Worm (Caenorhabditis elegans) whole organism, L1 larva: ENCODE data around the gene Y34B4A.7.
A peak's percentile ranks its signal among the peaks of the same experiment; 100 is the strongest.

ENCODE experiments used
- blmp-1 ChIP-seq: fragments of 150-350 bp; optimal IDR thresholded peaks from 2 replicates; lab custom pipeline; 2014; ENCODE audit warnings: missing biosample characterization, missing genetic modification characterization
- ces-1 ChIP-seq: fragments of 150-350 bp; optimal IDR thresholded peaks from 2 replicates; lab custom pipeline; 2014; ENCODE audit warnings: missing biosample characterization, missing genetic modification reagents, missing genetic modification characterization
- elt-2 ChIP-seq: sonication (generic microtip); optimal IDR thresholded peaks from 2 replicates; lab custom pipeline; 2016; ENCODE audit warnings: missing genetic modification characterization, mild to moderate bottlenecking, inconsistent platforms, missing compliant biosample characterization, missing genetic modification reagents
- elt-3 ChIP-seq, 6 experiments: fragments of 150-350 bp in 1 of 6; sonication (generic microtip); optimal IDR thresholded peaks; 2 replicates each; lab custom pipeline; 2017 to 2018; ENCODE audit warnings: missing biosample characterization in 6 of 6, missing genetic modification characterization in 6 of 6, inconsistent platforms in 1 of 6
- fkh-10 ChIP-seq: sonication (generic microtip); optimal IDR thresholded peaks from 2 replicates; lab custom pipeline; 2017; ENCODE audit warnings: missing biosample characterization, missing genetic modification reagents, missing genetic modification characterization
- hlh-4 ChIP-seq: sonication (generic microtip); optimal IDR thresholded peaks from 2 replicates; lab custom pipeline; 2016; ENCODE audit warnings: mild to moderate bottlenecking, missing genetic modification characterization, missing compliant biosample characterization
- hpl-2 ChIP-seq: fragments of 150-350 bp; optimal IDR thresholded peaks from 2 replicates; lab custom pipeline; 2014; ENCODE audit warnings: missing biosample characterization, missing genetic modification reagents, missing genetic modification characterization
- lin-39 ChIP-seq: fragments of 150-350 bp; optimal IDR thresholded peaks from 2 replicates; lab custom pipeline; 2014; ENCODE audit warnings: missing biosample characterization, missing genetic modification reagents, missing genetic modification characterization
- mdl-1 ChIP-seq, 2 experiments: fragments of 150-350 bp; optimal IDR thresholded peaks; 2 replicates each; lab custom pipeline; 2014 to 2017; ENCODE audit warnings: missing biosample characterization in 2 of 2, missing genetic modification characterization in 2 of 2, inconsistent platforms in 1 of 2
- mep-1 ChIP-seq: fragments of 150-350 bp; optimal IDR thresholded peaks from 2 replicates; lab custom pipeline; 2014; ENCODE audit warnings: missing biosample characterization, missing genetic modification characterization
- nhr-84 ChIP-seq: sonication (generic microtip); optimal IDR thresholded peaks from 2 replicates; lab custom pipeline; 2017; ENCODE audit warnings: missing biosample characterization, missing genetic modification characterization
- rnt-1 ChIP-seq: sonication (generic microtip); optimal IDR thresholded peaks from 2 replicates; lab custom pipeline; 2016; ENCODE audit warnings: mild to moderate bottlenecking, missing genetic modification characterization, moderate library complexity, missing compliant biosample characterization
- snpc-4 ChIP-seq: fragments of 150-350 bp; optimal IDR thresholded peaks from 2 replicates; lab custom pipeline; 2014; ENCODE audit warnings: missing biosample characterization, missing genetic modification characterization
- zag-1 ChIP-seq: fragments of 150-350 bp; optimal IDR thresholded peaks from 2 replicates; lab custom pipeline; 2014; ENCODE audit warnings: missing biosample characterization, missing genetic modification characterization

DNA sequence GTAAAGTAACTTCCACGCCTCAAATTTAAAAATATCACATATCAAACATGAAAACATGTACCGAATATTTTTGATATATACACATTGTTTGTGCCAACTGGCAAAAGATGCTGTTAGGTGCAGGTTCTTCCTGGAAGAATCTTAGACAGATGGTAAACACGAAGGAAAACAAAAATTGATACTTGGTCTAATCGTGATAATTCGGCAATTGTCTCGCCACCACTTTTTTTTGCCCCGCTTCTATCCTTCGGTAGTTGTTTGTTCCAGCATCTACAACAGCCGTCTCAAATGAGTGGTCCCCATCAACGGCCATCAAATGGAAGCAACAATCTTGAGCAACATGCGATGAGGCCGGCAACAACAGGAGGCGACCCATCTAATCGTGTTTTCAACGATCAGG lies 46.7 kb upstream of the Y34B4A.7 start:
- no peak for TF ChIP-seq ces-1 (GFP tag; lab: Kevin White, UChicago)
- no peak for TF ChIP-seq mdl-1 (tag; optimal IDR thresholded peaks at IDR 0.05; lab: Kevin White, UChicago)
- TF ChIP-seq elt-2 (tag; lab: Kevin White, UChicago): no peak
- no peak for TF ChIP-seq elt-3 (tag; optimal IDR thresholded peaks at IDR 0.05; lab: Kevin White, UChicago)
- TF ChIP-seq rnt-1: peak; percentile 22
- TF ChIP-seq blmp-1 (tag; lab: Kevin White, UChicago): no peak
- TF ChIP-seq snpc-4: no peak
- TF ChIP-seq nhr-84 (tag; lab: Kevin White, UChicago): no peak
- TF ChIP-seq zag-1 (tag; lab: Kevin White, UChicago): no peak
- no peak for TF ChIP-seq mep-1 (tag; lab: Kevin White, UChicago)
- TF ChIP-seq hlh-4 (tag; lab: Kevin White, UChicago): no peak
- TF ChIP-seq fkh-10 (GFP tag; lab: Kevin White, UChicago): no peak
- TF ChIP-seq hpl-2 (GFP tag; lab: Kevin White, UChicago): no peak
- TF ChIP-seq lin-39 (tag; lab: Kevin White, UChicago): no peak
